Fruit fly (Drosophila melanogaster) whole organism, embryonic: Measurements from ENCODE around the gene Oseg1.
A peak's percentile ranks its signal among the peaks of the same experiment; 100 is the strongest.

Experiments
- ATbp ChIP-seq: fragments of 200-800 bp; sonication (Bioruptor generic); optimal IDR thresholded peaks from 2 replicates; lab custom pipeline; 2017; ENCODE audit warnings: missing biosample characterization, mild to moderate bottlenecking, missing genetic modification characterization, missing genetic modification reagents
- Aef1 ChIP-seq: fragments of 200-800 bp; sonication (Bioruptor generic); IDR thresholded peaks from 3 replicates; pipeline ENCODE4 v1.3.6; 2022; ENCODE audit warnings: missing biosample characterization, missing genetic modification characterization
- Atf-2 ChIP-seq: fragments of 200-800 bp; sonication (Bioruptor generic); optimal IDR thresholded peaks from 2 replicates; lab custom pipeline; 2016; ENCODE audit warnings: missing biosample characterization, missing genetic modification characterization
- BEAF-32 ChIP-seq: fragments of 200-800 bp; sonication (Bioruptor generic); optimal IDR thresholded peaks from 3 replicates; lab custom pipeline; 2017; ENCODE audit warnings: missing biosample characterization, missing genetic modification characterization, mild to moderate bottlenecking, moderate library complexity, missing genetic modification reagents
- CG10654 ChIP-seq: fragments of 200-800 bp; sonication (Bioruptor generic); optimal IDR thresholded peaks from 2 replicates; lab custom pipeline; 2016; ENCODE audit warnings: missing biosample characterization, missing genetic modification characterization
- CG11093 ChIP-seq: fragments of 200-800 bp; sonication (Bioruptor generic); IDR thresholded peaks from 3 replicates; pipeline ENCODE4 v1.3.6; 2022; ENCODE audit warnings: missing biosample characterization, missing genetic modification characterization
- CG11696 ChIP-seq: fragments of 200-800 bp; sonication (Bioruptor generic); IDR thresholded peaks from 2 replicates; pipeline ENCODE4 v1.3.6; 2022; ENCODE audit warnings: missing biosample characterization, missing genetic modification characterization
- CG12071 ChIP-seq: fragments of 200-800 bp; sonication (Bioruptor generic); optimal IDR thresholded peaks from 3 replicates; lab custom pipeline; 2018; ENCODE audit warnings: missing biosample characterization, mild to moderate bottlenecking, missing genetic modification characterization
- CG12299 ChIP-seq: fragments of 200-800 bp; sonication (Bioruptor generic); optimal IDR thresholded peaks from 2 replicates; lab custom pipeline; 2018; ENCODE audit warnings: missing biosample characterization, mild to moderate bottlenecking, missing genetic modification characterization
- CG12391 ChIP-seq: fragments of 200-800 bp; sonication (Bioruptor generic); optimal IDR thresholded peaks from 3 replicates; lab custom pipeline; 2018; ENCODE audit warnings: missing biosample characterization, mild to moderate bottlenecking, missing genetic modification characterization, moderate library complexity
- CG12659 ChIP-seq: fragments of 200-800 bp; sonication (Bioruptor generic); optimal IDR thresholded peaks from 3 replicates; lab custom pipeline; 2017; ENCODE audit warnings: mild to moderate bottlenecking, missing biosample characterization, missing genetic modification reagents, missing genetic modification characterization
- CG13287 ChIP-seq: fragments of 200-800 bp; sonication (Bioruptor generic); IDR thresholded peaks from 2 replicates; pipeline ENCODE4 v1.3.6; 2022; ENCODE audit warnings: missing biosample characterization, missing genetic modification characterization; ENCODE audit not compliant: partially characterized antibody
- CG1603 ChIP-seq: fragments of 200-800 bp; sonication (Bioruptor generic); optimal IDR thresholded peaks from 2 replicates; lab custom pipeline; 2019; ENCODE audit warnings: missing biosample characterization, mild to moderate bottlenecking, missing genetic modification characterization, moderate library complexity
- CG16815 ChIP-seq: fragments of 200-800 bp; sonication (Bioruptor generic); optimal IDR thresholded peaks from 3 replicates; lab custom pipeline; 2017; ENCODE audit warnings: missing biosample characterization, mild to moderate bottlenecking, missing genetic modification characterization
- CG17385 ChIP-seq: fragments of 200-800 bp; sonication (Bioruptor generic); optimal IDR thresholded peaks from 3 replicates; lab custom pipeline; 2018; ENCODE audit warnings: missing biosample characterization, mild to moderate bottlenecking, missing genetic modification characterization
- CG1832 ChIP-seq: fragments of 200-800 bp; sonication (Bioruptor generic); optimal IDR thresholded peaks from 2 replicates; lab custom pipeline; 2017; ENCODE audit warnings: missing biosample characterization, mild to moderate bottlenecking, missing genetic modification characterization, inconsistent platforms
- CG2712 ChIP-seq: fragments of 200-800 bp; optimal IDR thresholded peaks from 3 replicates; lab custom pipeline; 2019; ENCODE audit warnings: missing biosample characterization, mild to moderate bottlenecking, missing genetic modification characterization, moderate library complexity
- CG4328 ChIP-seq: fragments of 200-800 bp; sonication (Bioruptor generic); optimal IDR thresholded peaks from 3 replicates; lab custom pipeline; 2017; ENCODE audit warnings: missing biosample characterization, missing genetic modification reagents, missing genetic modification characterization
- CG6683 ChIP-seq: fragments of 200-800 bp; sonication (Bioruptor generic); optimal IDR thresholded peaks from 2 replicates; lab custom pipeline; 2017; ENCODE audit warnings: missing biosample characterization, mild to moderate bottlenecking, missing genetic modification characterization, missing genetic modification reagents
- CG6854 ChIP-seq: fragments of 200-800 bp; sonication (Bioruptor generic); optimal IDR thresholded peaks from 3 replicates; lab custom pipeline; 2017; ENCODE audit warnings: missing biosample characterization, mild to moderate bottlenecking, missing genetic modification characterization
- CG8944 ChIP-seq: fragments of 200-800 bp; sonication (Bioruptor generic); optimal IDR thresholded peaks from 3 replicates; lab custom pipeline; 2016; ENCODE audit warnings: missing biosample characterization, missing genetic modification characterization
- CHES-1-like ChIP-seq: fragments of 200-800 bp; sonication (Bioruptor generic); optimal IDR thresholded peaks from 2 replicates; lab custom pipeline; 2016; ENCODE audit warnings: missing biosample characterization, missing genetic modification characterization
- Camta ChIP-seq: fragments of 200-800 bp; sonication (Bioruptor generic); optimal IDR thresholded peaks from 2 replicates; lab custom pipeline; 2016; ENCODE audit warnings: missing biosample characterization, missing genetic modification characterization
- CrebB ChIP-seq: fragments of 200-800 bp; sonication (Bioruptor generic); optimal IDR thresholded peaks from 3 replicates; lab custom pipeline; 2018; ENCODE audit warnings: missing biosample characterization, mild to moderate bottlenecking, missing genetic modification characterization
- D ChIP-seq, 2 experiments: fragments of 200-800 bp in 1 of 2; fragments of >200 bp in 1 of 2; sonication (Bioruptor generic) in 1 of 2; optimal IDR thresholded peaks; 2 replicates in 1 of 2; 3 replicates in 1 of 2; lab custom pipeline; 2017; ENCODE audit warnings: mild to moderate bottlenecking in 1 of 2, missing biosample characterization in 1 of 2, missing genetic modification characterization in 1 of 2, missing genetic modification reagents in 1 of 2
- Dip3 ChIP-seq: fragments of 200-800 bp; sonication (Bioruptor generic); optimal IDR thresholded peaks from 3 replicates; lab custom pipeline; 2016; ENCODE audit warnings: missing biosample characterization, missing genetic modification characterization
- Fer1 ChIP-seq: fragments of 200-800 bp; sonication (Bioruptor generic); optimal IDR thresholded peaks from 2 replicates; lab custom pipeline; 2017; ENCODE audit warnings: missing biosample characterization, mild to moderate bottlenecking, missing genetic modification characterization
- HHEX ChIP-seq: fragments of 200-800 bp; sonication (Bioruptor generic); optimal IDR thresholded peaks from 3 replicates; lab custom pipeline; 2017; ENCODE audit warnings: missing biosample characterization, mild to moderate bottlenecking, missing genetic modification characterization, missing genetic modification reagents
- Hand ChIP-seq: fragments of 200-800 bp; sonication (Bioruptor generic); optimal IDR thresholded peaks from 2 replicates; lab custom pipeline; 2017; ENCODE audit warnings: mild to moderate bottlenecking, missing biosample characterization, missing genetic modification reagents, missing genetic modification characterization
- Jarid2 ChIP-seq: fragments of 200-800 bp; sonication (Bioruptor generic); optimal IDR thresholded peaks from 3 replicates; lab custom pipeline; 2017; ENCODE audit warnings: mild to moderate bottlenecking, missing biosample characterization, missing genetic modification reagents, missing genetic modification characterization
- Lhr ChIP-seq: fragments of 200-800 bp; sonication (Bioruptor generic); optimal IDR thresholded peaks from 3 replicates; lab custom pipeline; 2017; ENCODE audit warnings: mild to moderate bottlenecking, missing biosample characterization, missing genetic modification reagents, missing genetic modification characterization
- Myb ChIP-seq: fragments of 200-800 bp; sonication (Bioruptor generic); optimal IDR thresholded peaks from 2 replicates; lab custom pipeline; 2016; ENCODE audit warnings: missing biosample characterization, missing genetic modification characterization
- NC2β ChIP-seq: fragments of 200-800 bp; sonication (Bioruptor generic); optimal IDR thresholded peaks from 2 replicates; lab custom pipeline; 2016; ENCODE audit warnings: missing biosample characterization, missing genetic modification characterization
- Opbp ChIP-seq: fragments of 200-800 bp; sonication (Bioruptor generic); IDR thresholded peaks from 3 replicates; pipeline ENCODE4 v1.3.6; 2022; ENCODE audit warnings: missing biosample characterization, missing genetic modification characterization; ENCODE audit not compliant: partially characterized antibody
- Side ChIP-seq: fragments of 200-800 bp; sonication (Bioruptor generic); optimal IDR thresholded peaks from 2 replicates; lab custom pipeline; 2016; ENCODE audit warnings: missing biosample characterization, missing genetic modification characterization
- Xbp1 ChIP-seq: fragments of 200-800 bp; sonication (Bioruptor generic); optimal IDR thresholded peaks from 3 replicates; lab custom pipeline; 2016; ENCODE audit warnings: missing biosample characterization, mild to moderate bottlenecking, missing genetic modification characterization
- bsh ChIP-seq, 2 experiments: fragments of 200-800 bp; sonication (Bioruptor generic); optimal IDR thresholded peaks; 2 replicates each; lab custom pipeline; 2017 to 2018; ENCODE audit warnings: mild to moderate bottlenecking in 2 of 2, missing biosample characterization in 2 of 2, missing genetic modification characterization in 2 of 2, moderate library complexity in 1 of 2
- btn ChIP-seq: fragments of 200-800 bp; sonication (Bioruptor generic); optimal IDR thresholded peaks from 2 replicates; lab custom pipeline; 2016; ENCODE audit warnings: missing biosample characterization, missing genetic modification characterization
- da ChIP-seq: fragments of 200-800 bp; sonication (Bioruptor generic); optimal IDR thresholded peaks from 2 replicates; lab custom pipeline; 2016; ENCODE audit warnings: missing biosample characterization, missing genetic modification characterization
- dpn ChIP-seq, 2 experiments: fragments of 200-800 bp; sonication (Bioruptor generic); optimal IDR thresholded peaks; 3 replicates each; lab custom pipeline; 2016; ENCODE audit warnings: missing biosample characterization in 2 of 2, missing genetic modification characterization in 2 of 2
- dysf ChIP-seq: fragments of 200-800 bp; sonication (Bioruptor generic); IDR thresholded peaks from 3 replicates; pipeline ENCODE4 v1.3.6; 2022; ENCODE audit warnings: missing biosample characterization, missing genetic modification characterization
- nerfin-1 ChIP-seq: fragments of 200-800 bp; sonication (Bioruptor generic); optimal IDR thresholded peaks from 3 replicates; lab custom pipeline; 2019; ENCODE audit warnings: missing biosample characterization, mild to moderate bottlenecking, missing genetic modification characterization, moderate library complexity
- onecut ChIP-seq: fragments of 200-800 bp; sonication (Bioruptor generic); IDR thresholded peaks from 2 replicates; pipeline ENCODE4 v1.3.6; 2022; ENCODE audit warnings: missing biosample characterization, missing genetic modification characterization
- org-1 ChIP-seq: fragments of 200-800 bp; sonication (Bioruptor generic); optimal IDR thresholded peaks from 2 replicates; lab custom pipeline; 2017; ENCODE audit warnings: missing biosample characterization, missing genetic modification characterization
- repo ChIP-seq: fragments of 200-800 bp; sonication (Bioruptor generic); optimal IDR thresholded peaks from 2 replicates; lab custom pipeline; 2016; ENCODE audit warnings: missing biosample characterization, missing genetic modification characterization
- ro ChIP-seq: fragments of 200-800 bp; sonication (Bioruptor generic); IDR thresholded peaks from 2 replicates; pipeline ENCODE4 v1.3.6; 2022; ENCODE audit warnings: missing biosample characterization, missing genetic modification characterization
- sd ChIP-seq: fragments of 200-800 bp; sonication (Bioruptor generic); optimal IDR thresholded peaks from 3 replicates; lab custom pipeline; 2018; ENCODE audit warnings: missing biosample characterization, mild to moderate bottlenecking, missing genetic modification characterization, moderate library complexity
- sens ChIP-seq: fragments of 200-800 bp; sonication (Bioruptor generic); peaks from one replicate; lab custom pipeline; 2016; ENCODE audit warnings: missing biosample characterization, missing genetic modification characterization
- sim ChIP-seq: fragments of 200-800 bp; sonication (Bioruptor generic); IDR thresholded peaks from 2 replicates; pipeline ENCODE4 v1.3.6; 2022; ENCODE audit warnings: missing biosample characterization, missing genetic modification characterization

Gene Oseg1

dm6 chr3L:8424831-8425336 is 12.3 kb upstream of the Oseg1 start, which contains the start of gene Cbl (continued):
- no peak for TF ChIP-seq Jarid2 (GFP tag; lab: Kevin White, UChicago)
- peak; percentile 12 for TF ChIP-seq CG6683 (GFP tag; lab: Kevin White, UChicago)
- no peak for TF ChIP-seq dysf (GFP tag; lab: Robert Waterston, UW)
- no peak for TF ChIP-seq sd (tag; lab: Kevin White, UChicago)
- no peak for TF ChIP-seq CG8944
- TF ChIP-seq Lhr (GFP tag; lab: Kevin White, UChicago): peak; percentile 84
- peak; percentile 3 for TF ChIP-seq HHEX
- peak in 1 of 2 experiments; percentile 26 for TF ChIP-seq bsh (GFP tag; optimal IDR thresholded peaks at IDR 0.05; lab: Kevin White, UChicago)
- TF ChIP-seq Dip3 (GFP tag; lab: Kevin White, UChicago): no peak
- TF ChIP-seq nerfin-1 (tag; lab: Kevin White, UChicago): no peak
- TF ChIP-seq repo (GFP tag; lab: Kevin White, UChicago): peak; percentile 26
- no peak for TF ChIP-seq sim (GFP tag; lab: Robert Waterston, UW)
- peak; percentile 23; the same call in 1 of the 2 replicates for TF ChIP-seq onecut
- no peak for TF ChIP-seq org-1
- no peak for TF ChIP-seq ro (GFP tag; lab: Robert Waterston, UW)
- peak; percentile 3 for TF ChIP-seq Xbp1
- no peak for TF ChIP-seq CG1832 (GFP tag; lab: Kevin White, UChicago)
- peak; percentile 74; the same call in 2 of the 3 replicates for TF ChIP-seq Aef1 (GFP tag; lab: Robert Waterston, UW)
- TF ChIP-seq dpn (GFP tag; optimal IDR thresholded peaks at IDR 0.05; lab: Kevin White, UChicago): peak in 1 of 2 experiments; percentile 5
- TF ChIP-seq CG11093 (GFP tag; lab: Robert Waterston, UW): no peak
- TF ChIP-seq Fer1 (GFP tag; lab: Kevin White, UChicago): peak; percentile 49
- TF ChIP-seq CG4328 (GFP tag; lab: Kevin White, UChicago): no peak
- no peak for TF ChIP-seq Hand
- peak; percentile 67 for TF ChIP-seq sens (GFP tag; lab: Kevin White, UChicago)
- peak; percentile 60; the same call in 1 of the 2 replicates for TF ChIP-seq CG13287 (GFP tag; lab: Robert Waterston, UW)
- TF ChIP-seq Myb: peak; percentile 99
- no peak for TF ChIP-seq CG10654 (GFP tag; lab: Kevin White, UChicago)
- TF ChIP-seq btn (GFP tag; lab: Kevin White, UChicago): no peak
- no peak for TF ChIP-seq CG6854 (GFP tag; lab: Kevin White, UChicago)
- TF ChIP-seq Opbp: 0 out of 3 replicates have a peak, but pooled peaks have one; percentile 5
- no peak for TF ChIP-seq CG16815 (GFP tag; lab: Kevin White, UChicago)
- TF ChIP-seq Camta: no peak
- TF ChIP-seq CG17385: peak; percentile 99
- no peak for TF ChIP-seq CG11696 (GFP tag; lab: Robert Waterston, UW)
- peak; percentile 52 for TF ChIP-seq CG2712
- TF ChIP-seq CHES-1-like: peak; percentile 25
- TF ChIP-seq da (GFP tag; lab: Kevin White, UChicago): no peak
- TF ChIP-seq Atf-2: peak; percentile 7
- TF ChIP-seq CG12659 (GFP tag; lab: Kevin White, UChicago): peak; percentile 83
- peak; percentile 29 for TF ChIP-seq CG12299
- TF ChIP-seq ATbp (GFP tag; lab: Kevin White, UChicago): no peak
- TF ChIP-seq D (optimal IDR thresholded peaks at IDR 0.05; lab: Kevin White, UChicago): no peak
- TF ChIP-seq D (GFP tag; optimal IDR thresholded peaks at IDR 0.05; lab: Kevin White, UChicago): no peak
- no peak for TF ChIP-seq CG12071
- TF ChIP-seq CrebB: peak; percentile 35
- TF ChIP-seq CG1603 (tag; lab: Kevin White, UChicago): peak; percentile 82
- TF ChIP-seq BEAF-32: peak; percentile 49
- peak; percentile 23 for TF ChIP-seq NC2β (GFP tag; lab: Kevin White, UChicago)
- peak; percentile 6 for TF ChIP-seq Side (GFP tag; lab: Kevin White, UChicago)
- peak; percentile 30 for TF ChIP-seq CG12391 (tag; lab: Kevin White, UChicago)
